Worm (Caenorhabditis elegans) whole organism, L3 larva: ENCODE data around the gene wee-1.1.

ENCODE experiments used
- ceh-82 ChIP-seq: fragments of 150-350 bp; optimal IDR thresholded peaks from 2 replicates; lab custom pipeline; 2014; ENCODE audit warnings: missing biosample characterization, missing genetic modification characterization
- egl-27 ChIP-seq: sonication (generic microtip); optimal IDR thresholded peaks from 4 replicates; lab custom pipeline; 2017; ENCODE audit warnings: missing biosample characterization, missing genetic modification reagents, missing genetic modification characterization
- fkh-2 ChIP-seq: fragments of 150-350 bp; optimal IDR thresholded peaks from 2 replicates; lab custom pipeline; 2014; ENCODE audit warnings: missing biosample characterization, missing genetic modification reagents, missing genetic modification characterization
- ztf-11 ChIP-seq: fragments of 150-350 bp; optimal IDR thresholded peaks from 2 replicates; lab custom pipeline; 2014; ENCODE audit warnings: missing biosample characterization, missing genetic modification characterization

DNA sequence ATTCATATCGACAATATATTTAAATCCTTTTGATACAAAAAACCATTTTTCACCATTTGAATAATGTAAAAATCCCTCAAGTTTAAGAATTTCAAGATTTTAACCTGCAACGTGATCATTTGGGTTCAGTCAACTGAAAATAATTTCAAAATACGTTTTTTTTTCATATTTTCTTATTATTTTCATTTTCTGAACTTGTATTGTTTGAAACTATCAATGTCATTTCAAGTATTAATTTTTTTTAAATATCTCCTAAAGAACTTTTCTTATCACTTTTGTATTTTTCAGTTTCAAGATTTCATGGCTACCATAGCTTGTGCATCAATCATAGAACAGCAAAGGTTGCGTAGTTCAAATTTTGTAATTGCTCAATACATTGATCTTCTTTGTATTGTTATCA lies 51.4 kb downstream of the wee-1.1 start, which contains the start of gene sra-9:
- TF ChIP-seq fkh-2 (tag; lab: Kevin White, UChicago) (no peak), ceh-82 (tag; lab: Kevin White, UChicago) (no peak), ztf-11 (tag; lab: Kevin White, UChicago) (no peak), egl-27 (tag; lab: Kevin White, UChicago) (no peak)
